Worm (Caenorhabditis elegans) whole organism, mixed stage, embryonic: Measurements from ENCODE around the gene nhx-5.
A peak's percentile ranks its signal among the peaks of the same experiment; 100 is the strongest.

Experiments used
- ces-1 ChIP-seq: fragments of 150-350 bp; optimal IDR thresholded peaks from 2 replicates; lab custom pipeline; 2014; ENCODE audit warnings: missing biosample characterization, missing genetic modification reagents, missing genetic modification characterization
- elt-3 ChIP-seq: fragments of 150-350 bp; optimal IDR thresholded peaks from 2 replicates; lab custom pipeline; 2014; ENCODE audit warnings: missing biosample characterization, missing genetic modification characterization
- flh-1 ChIP-seq: fragments of 200-800 bp; sonication (Bioruptor generic); optimal IDR thresholded peaks from 2 replicates; lab custom pipeline; 2018; ENCODE audit warnings: mild to moderate bottlenecking, missing genetic modification characterization, moderate library complexity, missing compliant biosample characterization
- lin-13 ChIP-seq: fragments of 150-350 bp; optimal IDR thresholded peaks from 2 replicates; lab custom pipeline; 2014; ENCODE audit warnings: missing biosample characterization, missing genetic modification characterization
- lsy-2 ChIP-seq: fragments of 150-350 bp; optimal IDR thresholded peaks from 2 replicates; lab custom pipeline; 2014; ENCODE audit warnings: missing biosample characterization, missing genetic modification characterization
- mep-1 ChIP-seq: fragments of 150-350 bp; optimal IDR thresholded peaks from 2 replicates; lab custom pipeline; 2017; ENCODE audit warnings: missing biosample characterization, missing genetic modification reagents, missing genetic modification characterization, inconsistent platforms
- nhr-12 ChIP-seq: fragments of 150-350 bp; optimal IDR thresholded peaks from 2 replicates; lab custom pipeline; 2014; ENCODE audit warnings: missing biosample characterization, missing genetic modification characterization
- nhr-237 ChIP-seq: fragments of 150-350 bp; optimal IDR thresholded peaks from 2 replicates; lab custom pipeline; 2014; ENCODE audit warnings: missing biosample characterization, missing genetic modification characterization
- nhr-28 ChIP-seq: fragments of 150-350 bp; optimal IDR thresholded peaks from 2 replicates; lab custom pipeline; 2014; ENCODE audit warnings: missing biosample characterization, missing genetic modification characterization
- pha-4 ChIP-seq: fragments of 150-350 bp; optimal IDR thresholded peaks from 2 replicates; lab custom pipeline; 2018; ENCODE audit warnings: missing biosample characterization, missing genetic modification reagents, missing genetic modification characterization
- tbx-8 ChIP-seq: fragments of 200-800 bp; sonication (Bioruptor generic); optimal IDR thresholded peaks from 2 replicates; lab custom pipeline; 2018; ENCODE audit warnings: mild to moderate bottlenecking, missing genetic modification characterization, moderate library complexity, missing compliant biosample characterization
- unc-62 ChIP-seq: fragments of 150-350 bp; optimal IDR thresholded peaks from 2 replicates; lab custom pipeline; 2014; ENCODE audit warnings: missing biosample characterization, missing genetic modification reagents, missing genetic modification characterization
- ztf-11 ChIP-seq: fragments of 150-350 bp; optimal IDR thresholded peaks from 2 replicates; lab custom pipeline; 2014; ENCODE audit warnings: missing biosample characterization, missing genetic modification characterization

DNA sequence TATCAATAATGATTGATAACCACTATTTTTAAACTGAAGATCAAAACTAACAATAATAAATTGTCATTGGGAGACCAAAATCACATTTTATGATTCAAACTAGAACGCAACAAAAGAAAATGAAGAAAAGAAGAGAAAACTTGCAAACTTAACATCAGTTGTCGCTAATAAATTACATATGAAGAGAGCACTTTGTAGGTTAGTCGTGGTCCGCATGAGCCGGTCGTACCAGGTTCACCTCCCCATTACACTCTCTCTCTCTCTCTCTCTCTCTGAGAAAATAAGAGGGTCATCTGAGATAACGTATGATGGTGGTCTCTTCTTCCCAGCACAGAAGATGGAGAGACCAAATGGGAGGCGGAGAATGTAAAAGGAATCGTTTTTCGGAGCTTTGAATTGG lies 52.4 kb downstream of the nhx-5 start:
- TF ChIP-seq unc-62 (GFP tag; lab: Kevin White, UChicago) (peak; percentile 29), pha-4 (tag; lab: Kevin White, UChicago) (no peak), tbx-8 (GFP tag; lab: Kevin White, UChicago) (no peak), ces-1 (no peak), nhr-28 (tag; lab: Kevin White, UChicago) (no peak), nhr-237 (tag; lab: Kevin White, UChicago) (no peak), ztf-11 (no peak), elt-3 (tag; lab: Kevin White, UChicago) (no peak), nhr-12 (tag; lab: Kevin White, UChicago) (no peak), lsy-2 (tag; lab: Kevin White, UChicago) (no peak), lin-13 (no peak), mep-1 (no peak), flh-1 (GFP tag; lab: Kevin White, UChicago) (no peak)
